Worm (Caenorhabditis elegans): ENCODE results near the gene srg-45.
A peak's percentile ranks its signal among the peaks of the same experiment; 100 is the strongest.

ce11 chrV:12303453-12304077 is 3.7 kb upstream of the srg-45 start:
- TF ChIP-seq ceh-16 (tag; optimal IDR thresholded peaks at IDR 0.05), result peak; percentile 37
- TF ChIP-seq skn-1 (tag; optimal IDR thresholded peaks at IDR 0.05), result peak; percentile 80
- peak; percentile 75 for TF ChIP-seq pha-4 (tag; optimal IDR thresholded peaks at IDR 0.05)
- no peak for TF ChIP-seq fos-1 (tag; optimal IDR thresholded peaks at IDR 0.05)
- peak; percentile 45 for TF ChIP-seq fkh-10 (GFP tag; optimal IDR thresholded peaks at IDR 0.05)
- no peak for TF ChIP-seq snpc-4 (tag; optimal IDR thresholded peaks at IDR 0.05)
- no peak for TF ChIP-seq nhr-237 (tag; optimal IDR thresholded peaks at IDR 0.05)

Data from whole organism, L3 larva.